Worm (Caenorhabditis elegans): ENCODE data around the gene ins-15.

ce11 chrII:6698784-6699183, 45.8 kb downstream of the ins-15 start, which contains the start of gene C18H9.1:
- TF ChIP-seq ZK546.5 (tag; optimal IDR thresholded peaks at IDR 0.05) (no peak), mxl-2 (GFP tag; conservative IDR thresholded peaks at IDR 0.05) (no peak), arid-1 (GFP tag; conservative IDR thresholded peaks at IDR 0.05) (no peak), ceh-44 (GFP tag; IDR thresholded peaks at IDR 0.05) (no peak), zag-1 (tag; optimal IDR thresholded peaks at IDR 0.05) (no peak)

Data from whole organism, L4 larva.